Fruit fly (Drosophila melanogaster): ENCODE results near the gene CG14434.
A peak's percentile ranks its signal among the peaks of the same experiment; 100 is the strongest.

CG14434 gene

DNA sequence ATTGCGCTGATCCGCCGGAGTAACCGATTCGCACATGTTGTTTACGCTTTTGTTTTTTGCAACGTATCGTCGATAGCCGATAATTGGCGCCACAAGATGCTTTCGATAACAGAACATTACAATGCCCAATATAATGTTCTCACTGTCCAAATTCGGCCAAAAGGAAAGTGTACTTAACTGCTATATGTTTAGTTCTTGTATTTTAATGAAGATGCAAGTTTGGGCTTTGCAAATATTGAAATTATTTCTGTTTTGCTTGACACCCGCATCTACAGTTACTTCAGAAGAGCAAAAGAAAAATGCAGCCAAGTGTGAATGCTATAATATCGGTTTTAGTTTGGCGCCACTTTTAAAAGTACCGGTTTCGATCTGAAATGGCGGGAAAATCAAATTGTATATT is 14.4 kb downstream of the CG14434 start (continued):
- TF ChIP-seq dm (GFP tag; optimal IDR thresholded peaks at IDR 0.05) (peak; percentile 86), CG15073 (GFP tag; optimal IDR thresholded peaks at IDR 0.05) (peak; percentile 46), pan (optimal IDR thresholded peaks at IDR 0.05) (no peak), pan (GFP tag; optimal IDR thresholded peaks at IDR 0.05 in 1 of 2, IDR thresholded peaks at IDR 0.05 in 1 of 2) (peak in 1 of 2 experiments; percentile 91), Rx (GFP tag; IDR thresholded peaks at IDR 0.05) (peak; percentile 83), CG9876 (GFP tag; optimal IDR thresholded peaks at IDR 0.05) (peak; percentile 83), CG10209 (GFP tag; optimal IDR thresholded peaks at IDR 0.05) (peak; percentile 92), Oli (tag; optimal IDR thresholded peaks at IDR 0.05) (peak; percentile 92), CG18476 (GFP tag; optimal IDR thresholded peaks at IDR 0.05) (peak; percentile 89), CG1832 (GFP tag; optimal IDR thresholded peaks at IDR 0.05) (no peak), chm (GFP tag; IDR thresholded peaks at IDR 0.05) (peak; percentile 55; the same call in 1 of the 2 replicates), sens-2 (GFP tag; IDR thresholded peaks at IDR 0.05) (peak; percentile 69), tap (tag; optimal IDR thresholded peaks at IDR 0.05) (peak; percentile 83), her (GFP tag; optimal IDR thresholded peaks at IDR 0.05) (peak; percentile 91), stwl (tag; optimal IDR thresholded peaks at IDR 0.05) (peak; percentile 57), nau (GFP tag; optimal IDR thresholded peaks at IDR 0.05) (peak; percentile 76), Ravus (GFP tag; IDR thresholded peaks at IDR 0.05) (peak; percentile 53), ase (GFP tag; IDR thresholded peaks at IDR 0.05) (peak; percentile 70), mld (GFP tag; IDR thresholded peaks at IDR 0.05; ENCODE audit: partially characterized antibody) (no peak), CG4820 (GFP tag; optimal IDR thresholded peaks at IDR 0.05) (peak; percentile 89), CG2678 (tag; optimal IDR thresholded peaks at IDR 0.05) (peak; percentile 95), abd-A (tag; optimal IDR thresholded peaks at IDR 0.05) (peak; percentile 74), CG32772 (GFP tag; IDR thresholded peaks at IDR 0.05) (peak; percentile 82), psq (GFP tag; optimal IDR thresholded peaks at IDR 0.05) (peak; percentile 61), Doc3 (GFP tag; IDR thresholded peaks at IDR 0.05; ENCODE audit: partially characterized antibody) (no peak), slp2 (GFP tag; optimal IDR thresholded peaks at IDR 0.05) (peak; percentile 92), dpn (GFP tag; optimal IDR thresholded peaks at IDR 0.05) (peak; percentile 94), ham (GFP tag; IDR thresholded peaks at IDR 0.05) (no peak), Spps (tag; optimal IDR thresholded peaks at IDR 0.05) (peak; percentile 65), hb (GFP tag; IDR thresholded peaks at IDR 0.05; ENCODE audit: partially characterized antibody) (no peak), disco-r (GFP tag; optimal IDR thresholded peaks at IDR 0.05) (peak; percentile 73), br (optimal IDR thresholded peaks at IDR 0.05) (no peak), MESR4 (GFP tag; optimal IDR thresholded peaks at IDR 0.05) (peak; percentile 30), CG13287 (GFP tag; IDR thresholded peaks at IDR 0.05; ENCODE audit: partially characterized antibody) (peak; percentile 66), mirr (GFP tag; optimal IDR thresholded peaks at IDR 0.05) (peak; percentile 93), wek (GFP tag; optimal IDR thresholded peaks at IDR 0.05) (peak; percentile 72), sna (GFP tag; IDR thresholded peaks at IDR 0.05; ENCODE audit: partially characterized antibody) (no peak; the same call in 1 of the 2 replicates), Awh (GFP tag; IDR thresholded peaks at IDR 0.05) (peak; percentile 81), lola (GFP tag; optimal IDR thresholded peaks at IDR 0.05) (peak in 2 of 3 experiments; percentile 86 to 99), NC2α (GFP tag; optimal IDR thresholded peaks at IDR 0.05) (peak; percentile 71), Eip74EF (GFP tag; optimal IDR thresholded peaks at IDR 0.05) (peak in 1 of 2 experiments; percentile 72), CG2199 (GFP tag; IDR thresholded peaks at IDR 0.05) (no peak), fd96Cb (tag; optimal IDR thresholded peaks at IDR 0.05) (peak; percentile 91), D19B (GFP tag; optimal IDR thresholded peaks at IDR 0.05) (peak; percentile 83), gce (GFP tag; IDR thresholded peaks at IDR 0.05) (0 out of 3 replicates have a peak, but pooled peaks have one; percentile 44), Max (GFP tag; optimal IDR thresholded peaks at IDR 0.05) (peak; percentile 90), HHEX (GFP tag; optimal IDR thresholded peaks at IDR 0.05) (peak; percentile 91), CG18011 (GFP tag; optimal IDR thresholded peaks at IDR 0.05) (peak; percentile 74), NFAT (GFP tag; IDR thresholded peaks at IDR 0.05) (peak; percentile 77), BEAF-32 (GFP tag; optimal IDR thresholded peaks at IDR 0.05) (peak; percentile 63)
